Fruit fly (Drosophila melanogaster): ENCODE measurements around the gene Tango5.

Tango5 gene

DNA sequence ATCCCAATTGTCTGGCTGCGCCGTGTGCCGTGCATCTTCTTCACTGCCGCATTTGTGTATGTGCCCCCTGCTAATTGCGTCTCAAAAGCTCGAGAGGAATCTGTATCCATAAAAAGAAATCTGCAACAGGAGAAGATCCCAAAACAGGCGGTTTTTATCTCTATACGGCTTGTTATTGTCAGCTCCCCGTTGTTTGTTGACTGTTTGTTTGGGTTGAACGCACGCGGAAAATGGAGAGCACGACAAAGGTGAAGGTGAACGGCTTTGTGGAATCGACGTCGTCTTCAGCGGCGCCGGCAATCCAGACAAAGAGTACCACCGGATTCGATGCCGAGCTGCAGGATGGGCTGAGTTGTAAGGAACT is 18.6 kb downstream of the Tango5 start:
- TF ChIP-seq CG32264 (GFP tag; optimal IDR thresholded peaks at IDR 0.05) (no peak), GATAd (GFP tag; optimal IDR thresholded peaks at IDR 0.05) (no peak), Hnf4 (GFP tag; optimal IDR thresholded peaks at IDR 0.05) (no peak), OdsH (GFP tag; optimal IDR thresholded peaks at IDR 0.05) (no peak), Vsx2 (GFP tag; optimal IDR thresholded peaks at IDR 0.05; ENCODE audit: partially characterized antibody) (no peak), Hr83 (GFP tag; optimal IDR thresholded peaks at IDR 0.05; ENCODE audit: poor library complexity, severe bottlenecking) (no peak), tai (GFP tag; optimal IDR thresholded peaks at IDR 0.05) (no peak), dl (GFP tag; optimal IDR thresholded peaks at IDR 0.05; ENCODE audit: insufficient read depth in 1 of 2, partially characterized antibody in 2 of 2) (no peak), jim (GFP tag; optimal IDR thresholded peaks at IDR 0.05) (no peak), CG9705 (GFP tag; optimal IDR thresholded peaks at IDR 0.05) (no peak), Dfd (GFP tag; optimal IDR thresholded peaks at IDR 0.05) (no peak), Dif (GFP tag; optimal IDR thresholded peaks at IDR 0.05; ENCODE audit: partially characterized antibody) (no peak), usp (GFP tag; optimal IDR thresholded peaks at IDR 0.05) (no peak), fru (GFP tag; optimal IDR thresholded peaks at IDR 0.05) (no peak), Mio (GFP tag; optimal IDR thresholded peaks at IDR 0.05) (no peak), brk (GFP tag; optimal IDR thresholded peaks at IDR 0.05) (no peak), dmrt93B (GFP tag; optimal IDR thresholded peaks at IDR 0.05) (no peak), sv (GFP tag; optimal IDR thresholded peaks at IDR 0.05) (no peak)

DNA sequence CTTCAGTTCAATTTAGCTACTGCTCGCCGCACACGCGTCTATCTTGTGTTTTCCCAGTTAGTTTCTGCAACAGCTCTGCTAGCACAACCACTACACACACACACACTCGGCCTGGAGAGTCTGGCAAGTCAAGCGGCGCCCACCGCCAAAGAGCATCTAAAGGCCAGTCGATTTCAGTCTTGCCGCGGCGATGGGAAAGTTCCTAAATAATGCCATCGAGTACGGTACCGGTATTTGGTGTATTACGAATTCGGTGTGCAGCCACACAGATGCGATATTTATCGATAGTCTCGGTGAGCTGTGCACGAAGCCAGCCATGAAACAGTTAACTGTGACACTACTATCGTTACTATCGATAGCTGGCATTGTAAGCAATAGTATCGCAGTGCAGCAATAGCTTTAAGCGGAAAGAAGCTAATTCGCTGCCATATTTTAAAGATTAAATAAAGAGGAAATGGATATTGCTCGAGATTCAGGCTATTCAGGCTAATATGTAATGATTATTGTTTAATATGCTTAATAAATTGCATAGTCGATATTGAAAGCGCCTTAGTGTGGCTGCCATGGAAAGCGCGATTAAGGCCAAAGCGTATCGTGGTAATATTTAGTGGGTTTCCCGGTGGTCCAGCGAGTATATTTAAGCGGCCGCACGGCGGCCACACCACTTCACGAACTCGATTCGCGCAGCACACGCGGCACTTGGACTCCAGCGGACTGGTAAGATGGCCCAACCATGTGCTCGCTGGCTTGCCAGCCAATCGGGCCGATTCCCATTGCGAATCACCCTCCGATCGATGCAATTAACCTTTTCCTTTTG is 19.2 kb downstream of the Tango5 start, which contains the start of gene stx:
TSS of gene stx (minus strand) at position 171 of the 817 bp plus-strand sequence.
- TF ChIP-seq CG32264 (GFP tag; optimal IDR thresholded peaks at IDR 0.05) (no peak), dl (GFP tag; optimal IDR thresholded peaks at IDR 0.05; ENCODE audit: insufficient read depth in 1 of 2, partially characterized antibody in 2 of 2) (peak in 1 of 2 experiments; percentile 24), Jra (GFP tag; optimal IDR thresholded peaks at IDR 0.05) (peak; percentile 16), Hr83 (GFP tag; optimal IDR thresholded peaks at IDR 0.05; ENCODE audit: poor library complexity, severe bottlenecking) (peak; percentile 85), Dif (GFP tag; optimal IDR thresholded peaks at IDR 0.05; ENCODE audit: partially characterized antibody) (peak; percentile 67), Myc (optimal IDR thresholded peaks at IDR 0.05) (peak; percentile 66), dsf (GFP tag; optimal IDR thresholded peaks at IDR 0.05; ENCODE audit: borderline replicate concordance) (peak; percentile 34), CrebA (GFP tag; optimal IDR thresholded peaks at IDR 0.05; ENCODE audit: borderline replicate concordance) (no peak), GATAd (GFP tag; optimal IDR thresholded peaks at IDR 0.05) (no peak), Rel (GFP tag; optimal IDR thresholded peaks at IDR 0.05) (no peak), Rel (tag; optimal IDR thresholded peaks at IDR 0.05) (peak; percentile 91), usp (GFP tag; optimal IDR thresholded peaks at IDR 0.05) (no peak), rgr (GFP tag; optimal IDR thresholded peaks at IDR 0.05) (peak; percentile 17), woc (GFP tag; optimal IDR thresholded peaks at IDR 0.05) (peak; percentile 71), dmrt93B (GFP tag; optimal IDR thresholded peaks at IDR 0.05) (no peak), brk (GFP tag; optimal IDR thresholded peaks at IDR 0.05) (no peak), Dfd (GFP tag; optimal IDR thresholded peaks at IDR 0.05) (no peak), Hnf4 (GFP tag; optimal IDR thresholded peaks at IDR 0.05) (peak; percentile 41), h (GFP tag; optimal IDR thresholded peaks at IDR 0.05) (peak; percentile 6), OdsH (GFP tag; optimal IDR thresholded peaks at IDR 0.05) (no peak), Sp1 (GFP tag; optimal IDR thresholded peaks at IDR 0.05) (peak; percentile 35), Abd-B (GFP tag; optimal IDR thresholded peaks at IDR 0.05) (no peak), jim (GFP tag; optimal IDR thresholded peaks at IDR 0.05) (peak; percentile 37), foxo (GFP tag; optimal IDR thresholded peaks at IDR 0.05) (peak in 1 of 2 experiments; percentile 8), fru (GFP tag; optimal IDR thresholded peaks at IDR 0.05) (peak; percentile 25), HLH106 (tag; optimal IDR thresholded peaks at IDR 0.05) (peak; percentile 7), pan (optimal IDR thresholded peaks at IDR 0.05) (no peak), Hr78 (GFP tag; optimal IDR thresholded peaks at IDR 0.05) (no peak)

DNA sequence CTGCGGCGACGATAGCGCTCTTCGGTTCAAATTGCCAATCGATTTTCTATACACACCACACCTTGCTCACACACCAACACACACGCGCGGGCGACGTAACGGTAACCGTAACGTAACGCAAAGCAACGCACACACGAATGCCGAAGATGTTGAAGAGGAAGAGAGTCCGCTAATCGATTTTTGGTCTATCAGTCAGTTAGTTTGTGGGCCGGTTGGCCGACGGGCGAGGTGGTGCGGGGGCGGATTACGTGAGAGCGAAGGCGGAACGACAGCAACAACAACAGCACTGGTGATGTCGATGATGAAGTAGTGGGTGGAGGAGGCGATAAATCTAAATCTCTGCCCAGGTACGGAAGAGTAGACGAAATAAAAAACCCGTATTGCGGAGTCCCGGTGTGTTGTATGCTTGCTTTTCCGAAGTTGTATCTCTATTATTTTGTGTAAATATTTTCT is 19.9 kb downstream of the Tango5 start, which contains the start of gene ras:
TSS of gene ras (plus strand) at position 188 of the 453 bp plus-strand sequence.
- TF ChIP-seq OdsH (GFP tag; optimal IDR thresholded peaks at IDR 0.05) (no peak), br (GFP tag; optimal IDR thresholded peaks at IDR 0.05) (no peak), N (GFP tag; optimal IDR thresholded peaks at IDR 0.05) (no peak), h (GFP tag; optimal IDR thresholded peaks at IDR 0.05) (no peak), pan (optimal IDR thresholded peaks at IDR 0.05) (no peak), Sp1 (GFP tag; optimal IDR thresholded peaks at IDR 0.05) (no peak), Rel (GFP tag; optimal IDR thresholded peaks at IDR 0.05) (no peak), Rel (tag; optimal IDR thresholded peaks at IDR 0.05) (no peak), GATAd (GFP tag; optimal IDR thresholded peaks at IDR 0.05) (no peak), lola (GFP tag; optimal IDR thresholded peaks at IDR 0.05) (no peak), CG32264 (GFP tag; optimal IDR thresholded peaks at IDR 0.05) (no peak), foxo (GFP tag; optimal IDR thresholded peaks at IDR 0.05) (no peak), Dfd (GFP tag; optimal IDR thresholded peaks at IDR 0.05) (no peak), Hr78 (GFP tag; optimal IDR thresholded peaks at IDR 0.05) (no peak), fru (GFP tag; optimal IDR thresholded peaks at IDR 0.05) (no peak), jim (GFP tag; optimal IDR thresholded peaks at IDR 0.05) (no peak), rgr (GFP tag; optimal IDR thresholded peaks at IDR 0.05) (no peak), ey (GFP tag; optimal IDR thresholded peaks at IDR 0.05) (no peak)

All from whole organism, wandering third instar larva.